Fruit fly (Drosophila melanogaster) S2 (cell line): ENCODE results near the gene pim.

Source experiments
- CG8478 ChIP-seq: fragments of >200 bp; optimal IDR thresholded peaks from 2 replicates; lab custom pipeline; 2018
- CTCF ChIP-seq, 2 experiments: fragments of >200 bp; optimal IDR thresholded peaks; 2 replicates each; lab custom pipeline; 2018

Gene pim

dm6 chr2L:10334854-10335277 is 27.9 kb upstream of the pim start:
- no peak for TF ChIP-seq CTCF (optimal IDR thresholded peaks at IDR 0.05; lab: Kevin White, UChicago)

DNA sequence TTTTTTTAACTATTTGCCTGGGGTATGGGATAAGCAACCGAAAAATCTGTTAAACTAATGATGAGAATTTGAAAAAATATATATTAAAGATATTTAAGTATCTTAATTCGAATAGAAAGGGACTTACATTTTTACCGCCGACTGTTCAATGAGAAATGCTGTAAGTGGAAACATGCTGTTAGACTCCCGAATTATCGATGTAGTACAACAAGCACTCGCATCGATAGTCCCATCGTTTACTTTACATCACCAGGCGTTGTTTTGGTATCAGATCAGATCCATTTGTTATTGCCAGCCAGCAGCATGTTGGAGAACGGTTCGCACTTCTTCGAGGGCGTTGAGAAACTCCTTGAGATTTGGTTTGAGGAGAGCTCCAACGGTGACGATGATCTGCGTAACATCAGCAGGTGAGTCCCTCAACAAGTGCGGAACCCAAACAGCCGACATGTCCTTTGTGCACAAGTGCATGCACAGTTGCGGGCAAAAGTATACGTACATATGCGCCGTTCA is 23.5 kb upstream of the pim start, which contains the start of gene SamDC:
TSS of gene SamDC (plus strand) at position 246 of the 510 bp plus-strand sequence.
- TF ChIP-seq CG8478, result no peak
- TF ChIP-seq CTCF (optimal IDR thresholded peaks at IDR 0.05; lab: Kevin White, UChicago), result peak in 1 of 2 experiments; percentile 15

DNA sequence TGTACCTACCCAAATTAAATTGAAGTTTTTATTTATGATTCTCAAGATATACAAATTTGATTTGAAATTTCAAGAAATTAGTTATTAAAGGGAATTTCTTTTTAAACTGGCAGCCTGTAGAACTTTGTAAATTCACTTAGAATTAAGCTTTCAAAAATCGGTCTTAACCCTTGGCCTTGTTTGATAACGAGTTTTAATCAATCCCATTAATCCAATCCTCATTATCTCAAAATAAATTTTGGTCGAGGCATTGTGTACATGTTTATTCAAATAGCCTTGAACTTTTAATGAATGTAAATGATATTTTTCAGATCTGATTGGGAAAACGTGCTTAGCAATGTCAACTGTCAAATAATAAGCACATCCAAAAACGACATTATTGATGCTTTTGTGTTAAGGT is 22.9 kb upstream of the pim start:
- no peak for TF ChIP-seq CTCF (optimal IDR thresholded peaks at IDR 0.05; lab: Kevin White, UChicago)
- no peak for TF ChIP-seq CG8478

- TF ChIP-seq CG8478 (no peak), CTCF (optimal IDR thresholded peaks at IDR 0.05; lab: Kevin White, UChicago) (no peak)
Measured at dm6 chr2L:10341405-10341804, 21.4 kb upstream of the pim start, which contains the start of gene CG31715. TSS of gene CG31715 (plus strand) at chr2L:10341616.

DNA sequence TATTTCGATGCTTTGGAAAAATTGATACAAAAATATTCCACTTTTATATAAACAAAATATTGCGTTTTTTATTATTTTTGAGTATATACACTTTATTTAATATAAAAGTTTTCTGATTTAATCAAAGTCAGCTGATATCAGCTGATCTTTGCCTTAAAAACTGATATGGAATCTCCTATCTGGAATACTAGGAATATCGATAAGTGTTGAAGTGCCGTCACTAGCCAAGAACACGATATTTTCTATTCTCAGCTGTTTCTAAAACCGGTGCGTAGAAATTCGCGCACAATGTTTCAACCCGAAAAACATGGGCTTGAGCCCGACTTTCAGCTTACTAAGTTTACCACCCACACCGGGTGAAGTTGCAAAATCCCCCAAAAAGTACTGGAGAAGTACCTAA is 20.3 kb upstream of the pim start, which contains the start of gene Sps2:
TSS of gene Sps2 (plus strand) at position 124 of the 400 bp plus-strand sequence.
- TF ChIP-seq CTCF (optimal IDR thresholded peaks at IDR 0.05; lab: Kevin White, UChicago), result no peak
- no peak for TF ChIP-seq CG8478

DNA sequence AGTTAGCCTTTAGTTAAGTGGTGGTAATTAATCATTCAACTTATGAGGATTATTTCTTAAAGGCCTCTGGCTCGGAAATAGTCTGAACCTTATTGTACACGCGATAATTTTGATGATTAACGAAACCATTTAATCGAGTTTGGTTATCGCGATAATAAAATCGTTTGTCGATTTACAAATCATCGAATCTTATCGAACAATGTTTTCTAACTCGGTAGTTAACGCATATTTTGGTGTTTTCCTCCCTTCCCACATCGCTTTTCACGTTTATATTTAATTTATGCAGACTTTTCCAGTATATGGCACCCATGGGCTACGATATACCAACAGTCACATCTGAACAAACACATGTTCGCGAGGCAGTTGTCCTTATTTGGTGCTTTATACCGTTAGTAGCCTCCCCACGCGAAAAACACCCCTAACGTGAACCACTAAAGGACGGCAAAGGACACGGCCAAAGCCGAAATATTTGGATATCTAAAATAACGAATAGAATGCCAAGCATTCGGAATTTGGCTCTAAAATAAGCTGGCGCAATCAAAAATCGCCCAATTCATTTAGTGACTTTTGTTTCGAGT is 18.7 kb upstream of the pim start, which contains the start of gene Frmd5:
TSS of gene Frmd5 (plus strand) at position 414 of the 578 bp plus-strand sequence.
- TF ChIP-seq CG8478, result no peak
- no peak for TF ChIP-seq CTCF (optimal IDR thresholded peaks at IDR 0.05; lab: Kevin White, UChicago)

DNA sequence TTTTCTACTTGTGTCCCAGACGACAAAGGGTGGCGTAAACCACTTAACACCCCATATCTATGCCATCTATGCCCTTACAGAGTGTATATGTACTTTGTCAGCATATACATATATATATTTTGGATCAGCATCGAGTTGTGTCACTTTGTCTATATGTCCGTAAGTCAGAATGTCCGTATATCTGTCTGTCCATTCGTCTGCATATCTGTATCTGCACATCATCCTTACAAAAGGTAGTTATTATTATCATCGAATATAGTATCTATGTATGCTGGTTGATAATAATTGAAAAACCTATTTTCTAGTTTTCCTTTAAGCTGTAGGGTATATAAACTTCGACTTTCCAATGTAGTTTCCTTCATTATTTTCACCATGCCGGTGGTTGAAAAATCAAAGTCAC is 11.7 kb upstream of the pim start:
- TF ChIP-seq CTCF (optimal IDR thresholded peaks at IDR 0.05; lab: Kevin White, UChicago), result no peak
- TF ChIP-seq CG8478, result no peak

dm6 chr2L:10353871-10354270 is 8.9 kb upstream of the pim start, which contains the start of gene CG34367:
TSS of gene CG34367 (minus strand) at chr2L:10353905.
- TF ChIP-seq CTCF (optimal IDR thresholded peaks at IDR 0.05; lab: Kevin White, UChicago) (no peak), CG8478 (no peak)

DNA sequence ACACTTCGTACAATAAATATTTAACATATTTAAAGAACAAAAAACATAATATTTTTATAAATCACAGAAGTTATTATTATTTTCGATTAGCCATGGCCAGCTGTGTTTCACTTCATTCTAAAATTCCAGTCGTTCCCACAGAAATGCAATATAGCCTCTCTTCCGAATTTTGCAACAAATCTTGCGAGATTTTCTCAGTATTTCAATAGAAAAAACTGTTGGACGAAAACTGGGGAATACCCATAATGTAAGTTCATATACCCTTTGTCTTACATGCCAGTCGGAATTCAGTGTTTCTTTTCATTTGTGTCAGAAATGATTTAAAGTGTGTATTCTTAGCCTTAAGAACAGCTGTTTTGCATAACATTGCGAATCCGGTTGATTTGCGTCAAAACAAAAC is 6.3 kb upstream of the pim start, which contains the start of the genes CtsL4 and ClpP:
TSS of gene CtsL4 (minus strand) at position 90 of the 400 bp plus-strand sequence.
TSS of gene ClpP (plus strand) at position 288 of the 400 bp plus-strand sequence.
- no peak for TF ChIP-seq CTCF (optimal IDR thresholded peaks at IDR 0.05; lab: Kevin White, UChicago)
- no peak for TF ChIP-seq CG8478

DNA sequence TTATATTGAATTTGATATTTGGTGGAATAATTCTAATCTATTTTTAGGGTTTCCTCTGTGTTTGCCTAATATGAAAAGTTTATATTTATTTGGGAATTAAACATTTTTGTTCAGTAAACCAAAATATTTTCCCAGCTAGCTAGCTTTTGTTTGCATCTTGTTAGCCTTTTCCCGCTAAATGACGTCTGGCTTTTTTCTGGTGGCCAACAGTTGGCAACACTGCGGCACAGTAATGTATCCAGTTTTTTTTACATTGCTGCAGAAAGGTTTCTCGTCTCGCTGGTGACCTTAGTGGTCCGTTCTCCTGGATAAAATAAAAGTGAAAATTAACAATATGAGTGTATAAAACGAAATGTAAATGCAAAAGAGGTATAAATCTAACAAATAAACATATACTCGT is 1.4 kb downstream of the pim start, which contains the start of gene lft:
TSS of gene lft (plus strand) at position 243 of the 400 bp plus-strand sequence.
- TF ChIP-seq CTCF (optimal IDR thresholded peaks at IDR 0.05; lab: Kevin White, UChicago) (no peak), CG8478 (no peak)

- TF ChIP-seq CTCF (optimal IDR thresholded peaks at IDR 0.05; lab: Kevin White, UChicago) (no peak), CG8478 (no peak)
Measured at dm6 chr2L:10366525-10366924, 3.7 kb downstream of the pim start, which contains the start of gene CG5056. TSS of gene CG5056 (plus strand) at chr2L:10366692.

DNA sequence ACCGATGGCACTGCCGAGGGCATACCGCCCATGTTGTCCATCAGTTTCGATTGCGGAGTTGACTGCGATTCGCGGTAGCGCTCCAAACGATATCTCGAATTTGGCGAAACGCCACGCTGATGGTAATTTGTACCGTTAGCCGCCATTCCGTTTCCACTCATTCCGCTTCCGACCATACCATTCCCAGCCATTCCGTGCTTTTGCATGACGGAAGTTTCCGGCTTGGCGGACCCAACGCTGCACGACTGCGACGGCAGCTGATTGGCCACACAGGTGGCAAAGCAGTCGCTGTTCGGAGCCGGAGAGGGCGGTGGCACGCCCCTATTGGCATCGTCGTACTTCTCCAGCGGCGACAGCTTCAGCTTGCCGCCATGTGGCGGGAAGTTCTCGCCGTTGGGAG is 9.5 kb downstream of the pim start:
- TF ChIP-seq CTCF (optimal IDR thresholded peaks at IDR 0.05; lab: Kevin White, UChicago) (no peak), CG8478 (no peak)

DNA sequence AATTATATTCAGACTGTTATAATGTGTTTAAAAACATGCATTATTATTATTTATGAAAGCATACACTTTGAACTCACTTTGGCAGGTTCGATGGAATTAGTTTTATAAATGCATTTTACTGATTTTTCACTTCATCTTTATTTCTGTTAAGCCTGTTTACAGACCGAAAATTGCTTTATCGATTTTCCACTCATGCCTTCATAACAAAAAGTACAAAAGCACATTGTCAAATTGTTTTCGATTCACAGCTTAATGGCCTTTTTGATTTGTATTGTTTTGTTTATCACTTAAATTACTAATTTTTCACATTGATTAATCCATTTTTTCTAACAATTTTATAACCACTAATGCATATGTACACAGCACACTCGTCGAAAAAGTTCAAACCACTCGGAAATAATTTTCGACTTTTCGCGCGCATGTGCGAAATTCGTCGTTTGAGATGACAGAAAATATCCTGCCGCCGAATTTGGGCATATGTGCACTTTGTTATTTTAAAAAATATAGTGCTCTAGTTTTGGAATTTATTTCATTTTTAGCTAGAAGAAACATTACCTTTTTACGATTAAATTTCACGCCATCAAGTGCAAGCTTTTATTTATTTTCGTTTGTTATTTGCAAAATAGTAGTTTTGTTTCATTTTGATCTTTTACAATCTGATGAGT is 10.9 kb downstream of the pim start, which contains the start of gene rho-5:
TSS of gene rho-5 (minus strand) at position 296 of the 665 bp plus-strand sequence.
- TF ChIP-seq CG8478 (no peak), CTCF (optimal IDR thresholded peaks at IDR 0.05; lab: Kevin White, UChicago) (no peak)

- TF ChIP-seq CG8478 (no peak), CTCF (optimal IDR thresholded peaks at IDR 0.05; lab: Kevin White, UChicago) (no peak)
Measured at dm6 chr2L:10375464-10376236, 12.9 kb downstream of the pim start, which contains the start of the genes CG33303 and dpr19. TSS of gene CG33303 (minus strand) at chr2L:10375757. TSS of gene dpr19 (plus strand) at chr2L:10376168.

DNA sequence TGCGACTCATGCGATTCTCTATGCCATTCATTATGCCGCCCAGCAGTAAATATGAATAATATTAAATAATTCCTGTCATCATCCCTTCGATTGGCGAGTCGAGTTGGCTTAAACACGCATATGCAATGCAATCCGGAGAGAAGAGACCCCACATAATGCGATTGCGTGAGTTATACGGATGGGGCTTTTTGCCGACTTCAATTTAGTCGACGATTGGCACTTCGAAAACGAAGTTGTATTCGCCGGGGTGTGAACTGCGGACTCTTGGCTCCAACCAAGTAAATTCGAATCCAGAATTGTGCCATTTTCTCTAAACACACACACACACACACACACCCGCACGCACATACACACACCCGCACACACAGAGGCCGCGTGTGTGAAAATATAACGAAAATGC is 13.5 kb downstream of the pim start:
- TF ChIP-seq CG8478 (no peak), CTCF (optimal IDR thresholded peaks at IDR 0.05; lab: Kevin White, UChicago) (no peak)
